Fruit fly (Drosophila melanogaster): Measurements from ENCODE around the gene Doc1.

- no peak for TF ChIP-seq dl (GFP tag; optimal IDR thresholded peaks at IDR 0.05; ENCODE audit: insufficient read depth in 1 of 2, partially characterized antibody in 2 of 2)
- peak; percentile 64 for TF ChIP-seq psq (GFP tag; optimal IDR thresholded peaks at IDR 0.05)
- TF ChIP-seq tai (GFP tag; optimal IDR thresholded peaks at IDR 0.05): no peak
- TF ChIP-seq ey (GFP tag; optimal IDR thresholded peaks at IDR 0.05): peak; percentile 78
- TF ChIP-seq pan (optimal IDR thresholded peaks at IDR 0.05): no peak
Observed at dm6 chr3L:9045318-9045717, 4.1 kb downstream of the Doc1 start.

All from whole organism, wandering third instar larva.